Worm (Caenorhabditis elegans): Measurements from ENCODE around the gene str-48.

Gene str-48

DNA sequence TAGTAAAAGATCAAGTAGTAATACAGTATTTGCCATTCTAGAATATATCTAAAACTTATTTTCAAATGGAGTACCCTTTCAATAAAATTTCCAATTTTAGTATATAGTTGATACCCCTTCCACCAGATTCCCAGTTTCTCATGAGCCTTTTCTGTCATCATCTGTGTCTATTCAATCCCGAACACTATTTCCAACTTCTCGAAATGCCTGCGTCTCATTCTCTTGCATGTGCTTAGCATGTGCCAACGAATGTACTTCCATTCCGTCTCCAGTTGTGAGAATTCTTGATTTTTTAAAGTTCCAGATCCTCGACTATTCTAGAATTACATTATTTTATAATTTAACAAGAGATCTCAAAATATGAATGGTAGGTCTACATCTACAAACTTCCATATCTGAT is 44.7 kb downstream of the str-48 start, which contains the start of gene C42D4.18:
TSS of gene C42D4.18 (plus strand) at position 231 of the 400 bp plus-strand sequence.
- TF ChIP-seq unc-62 (GFP tag; optimal IDR thresholded peaks at IDR 0.05) = no peak

DNA sequence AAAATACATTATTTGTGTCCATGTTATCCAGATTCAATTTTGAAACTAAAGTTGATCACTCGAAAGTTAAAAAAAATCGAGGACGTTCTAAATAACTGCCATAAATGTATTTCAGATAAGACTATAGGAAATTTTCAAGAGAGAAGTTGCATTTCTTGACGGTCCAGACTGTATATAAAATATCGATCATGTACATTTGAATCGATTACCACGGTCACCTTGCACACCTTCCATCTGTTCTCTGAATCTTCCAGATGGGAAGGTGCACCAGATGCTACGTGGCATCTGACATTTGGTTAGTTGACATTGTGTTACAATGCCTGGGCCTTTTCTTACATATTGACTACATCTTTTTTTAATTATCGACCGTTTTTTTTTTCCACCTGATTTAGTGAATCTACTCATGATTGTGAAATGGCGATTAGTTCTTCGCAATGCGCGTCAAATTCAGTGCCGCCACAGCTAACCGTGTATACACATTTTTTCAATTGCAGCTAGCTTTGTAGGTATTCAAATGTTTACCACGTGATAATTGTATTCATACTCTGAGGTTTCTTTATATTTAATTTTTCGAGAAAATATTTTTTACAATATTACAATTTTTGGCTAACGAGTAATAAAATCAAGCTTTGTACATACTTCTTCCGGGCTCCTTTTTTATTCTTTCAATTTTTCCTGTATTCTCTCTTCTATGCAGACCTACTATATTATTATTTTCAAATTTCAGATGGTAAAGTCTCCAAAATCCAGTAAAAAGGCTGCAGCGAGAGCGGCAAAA is 46.4 kb downstream of the str-48 start, which contains the start of gene skr-16:
TSS of gene skr-16 (plus strand) at position 728 of the 778 bp plus-strand sequence.
- TF ChIP-seq unc-62 (GFP tag; optimal IDR thresholded peaks at IDR 0.05) = no peak

- no peak for TF ChIP-seq unc-62 (GFP tag; optimal IDR thresholded peaks at IDR 0.05)
Measured at ce11 chrIV:7171222-7171621, 49.4 kb downstream of the str-48 start, which contains the start of gene str-220. str-220 (minus strand) TSS chrIV:7171322.

DNA sequence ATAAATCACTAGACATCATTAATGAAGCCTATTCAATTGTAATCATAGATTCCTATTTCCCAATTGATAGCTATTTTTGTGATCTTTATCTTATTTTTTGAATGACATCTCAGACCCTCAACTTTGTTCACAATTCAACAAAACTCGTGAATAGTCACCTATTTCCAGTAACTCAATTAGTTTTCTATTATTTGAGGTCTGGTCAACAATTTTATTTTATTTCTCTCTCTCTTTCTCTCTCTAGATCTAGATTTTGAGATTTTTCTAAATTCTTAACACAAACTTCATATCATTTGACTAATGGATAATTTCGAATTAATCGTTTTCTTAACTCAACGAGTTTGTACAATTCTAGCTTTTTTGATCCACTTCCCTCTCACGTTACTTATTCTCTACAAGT is 51.7 kb downstream of the str-48 start, which contains the start of gene str-1:
TSS of gene str-1 (plus strand) at position 301 of the 400 bp plus-strand sequence.
- no peak for TF ChIP-seq unc-62 (GFP tag; optimal IDR thresholded peaks at IDR 0.05)
